Fruit fly (Drosophila melanogaster) whole organism, pupa: ENCODE data around the gene Cpr65Au.

Experiments used
- CG10348 ChIP-seq: fragments of 200-800 bp; sonication (Bioruptor generic); IDR thresholded peaks from 2 replicates; pipeline ENCODE4 v1.3.6; 2022; ENCODE audit warnings: missing biosample characterization, missing genetic modification characterization
- CG12605 ChIP-seq: fragments of 200-800 bp; sonication (Bioruptor generic); IDR thresholded peaks from 2 replicates; pipeline ENCODE4 v1.3.6; 2022; ENCODE audit warnings: missing biosample characterization, missing genetic modification characterization
- CG13204 ChIP-seq: fragments of 200-800 bp; sonication (Bioruptor generic); optimal IDR thresholded peaks from 2 replicates; lab custom pipeline; 2018; ENCODE audit warnings: missing biosample characterization, mild to moderate bottlenecking, missing genetic modification characterization, moderate library complexity
- CG14655 ChIP-seq: fragments of 200-800 bp; sonication (Bioruptor generic); optimal IDR thresholded peaks from 3 replicates; lab custom pipeline; 2017; ENCODE audit warnings: mild to moderate bottlenecking, missing biosample characterization, missing genetic modification reagents, missing genetic modification characterization
- CG15710 ChIP-seq: fragments of 200-800 bp; sonication (Bioruptor generic); optimal IDR thresholded peaks from 2 replicates; lab custom pipeline; 2018; ENCODE audit warnings: missing biosample characterization, mild to moderate bottlenecking, missing genetic modification characterization, moderate library complexity
- CG17806 ChIP-seq: fragments of 200-800 bp; sonication (Bioruptor generic); optimal IDR thresholded peaks from 2 replicates; lab custom pipeline; 2018; ENCODE audit warnings: missing biosample characterization, mild to moderate bottlenecking, missing genetic modification characterization, moderate library complexity
- CG32121 ChIP-seq: fragments of 200-800 bp; sonication (Bioruptor generic); IDR thresholded peaks from 2 replicates; pipeline ENCODE4 v1.3.6; 2022; ENCODE audit warnings: missing biosample characterization, missing genetic modification characterization
- CG34367 ChIP-seq: fragments of 200-800 bp; sonication (Bioruptor generic); optimal IDR thresholded peaks from 2 replicates; lab custom pipeline; 2018; ENCODE audit warnings: missing biosample characterization, mild to moderate bottlenecking, missing genetic modification characterization
- CG4496 ChIP-seq: fragments of 200-800 bp; sonication (Bioruptor generic); IDR thresholded peaks from 3 replicates; pipeline ENCODE4 v1.3.6; 2022; ENCODE audit warnings: missing biosample characterization, missing genetic modification characterization
- CG8159 ChIP-seq: fragments of 200-800 bp; sonication (Bioruptor generic); optimal IDR thresholded peaks from 3 replicates; lab custom pipeline; 2018; ENCODE audit warnings: missing biosample characterization, mild to moderate bottlenecking, missing genetic modification characterization, moderate library complexity
- CG8301 ChIP-seq: fragments of 200-800 bp; sonication (Bioruptor generic); optimal IDR thresholded peaks from 2 replicates; lab custom pipeline; 2018; ENCODE audit warnings: missing biosample characterization, mild to moderate bottlenecking, missing genetic modification characterization
- CG9948 ChIP-seq: fragments of 200-800 bp; sonication (Bioruptor generic); optimal IDR thresholded peaks from 2 replicates; lab custom pipeline; 2018; ENCODE audit warnings: missing biosample characterization, mild to moderate bottlenecking, missing genetic modification characterization, moderate library complexity
- D1 ChIP-seq: fragments of 200-800 bp; sonication (Bioruptor generic); optimal IDR thresholded peaks from 2 replicates; lab custom pipeline; 2018; ENCODE audit warnings: missing biosample characterization, mild to moderate bottlenecking, missing genetic modification characterization, moderate library complexity
- EcR ChIP-seq: fragments of 200-800 bp; sonication (Bioruptor generic); optimal IDR thresholded peaks from 3 replicates; lab custom pipeline; 2019; ENCODE audit warnings: missing biosample characterization, missing genetic modification characterization, mild to moderate bottlenecking, moderate library complexity, missing genetic modification reagents
- Ets98B ChIP-seq: fragments of 200-800 bp; sonication (Bioruptor generic); IDR thresholded peaks from 2 replicates; pipeline ENCODE4 v1.3.6; 2022; ENCODE audit warnings: missing biosample characterization, missing genetic modification characterization
- Pif1A ChIP-seq: fragments of 200-800 bp; sonication (Bioruptor generic); optimal IDR thresholded peaks from 3 replicates; lab custom pipeline; 2016; ENCODE audit warnings: missing biosample characterization, missing genetic modification characterization
- Pif1B ChIP-seq: fragments of 200-800 bp; sonication (Bioruptor generic); optimal IDR thresholded peaks from 3 replicates; lab custom pipeline; 2016; ENCODE audit warnings: missing biosample characterization, missing genetic modification characterization
- Snoo ChIP-seq: fragments of 200-800 bp; sonication (Bioruptor generic); optimal IDR thresholded peaks from 3 replicates; lab custom pipeline; 2017; ENCODE audit warnings: missing biosample characterization, mild to moderate bottlenecking, missing genetic modification characterization, inconsistent platforms
- fd96Ca ChIP-seq: fragments of 200-800 bp; sonication (Bioruptor generic); IDR thresholded peaks from 3 replicates; pipeline ENCODE4 v1.3.6; 2022; ENCODE audit warnings: missing biosample characterization, missing genetic modification characterization
- gl ChIP-seq: fragments of 200-800 bp; sonication (Bioruptor generic); optimal IDR thresholded peaks from 2 replicates; lab custom pipeline; 2018; ENCODE audit warnings: missing biosample characterization, mild to moderate bottlenecking, missing genetic modification characterization
- rn ChIP-seq: fragments of 200-800 bp; sonication (Bioruptor generic); IDR thresholded peaks from 2 replicates; pipeline ENCODE4 v1.3.6; 2022; ENCODE audit warnings: missing biosample characterization, missing genetic modification characterization

Gene Cpr65Au

dm6 chr3L:6132009-6132408 lies at the start of gene Cpr65Au:
Gene Cpr65Au (minus strand): TSS chr3L:6132109.
- TF ChIP-seq Snoo (tag; lab: Kevin White, UChicago) (no peak), EcR (no peak), gl (no peak), CG32121 (GFP tag; lab: Robert Waterston, UW) (no peak), rn (0 out of 2 replicates have a peak, but pooled peaks have one; percentile 9)

- TF ChIP-seq Pif1B (no peak), CG8301 (tag; lab: Kevin White, UChicago) (no peak), EcR (no peak), CG32121 (GFP tag; lab: Robert Waterston, UW) (no peak), CG12605 (GFP tag; lab: Robert Waterston, UW) (no peak), Ets98B (GFP tag; lab: Robert Waterston, UW) (no peak), CG15710 (tag; lab: Kevin White, UChicago) (no peak), CG9948 (peak; percentile 45), D1 (tag; lab: Kevin White, UChicago) (no peak)
- TF ChIP-seq, all 21 proteins: peak for 1
Observed at dm6 chr3L:6173826-6174255, 41.9 kb upstream of the Cpr65Au start, which contains the start of the genes fmt and CG7376. Gene fmt (minus strand): TSS chr3L:6173880. Gene CG7376 (plus strand): TSS chr3L:6174248.

dm6 chr3L:6162483-6163128 lies 30.7 kb upstream of the Cpr65Au start, which contains the start of gene Prdm13:
Gene Prdm13 (plus strand): TSS chr3L:6163127.
- no peak for TF ChIP-seq D1 (tag; lab: Kevin White, UChicago)

dm6 chr3L:6161997-6162396 lies 30.1 kb upstream of the Cpr65Au start:
- TF ChIP-seq fd96Ca (GFP tag; lab: Robert Waterston, UW) (no peak), rn (no peak), CG34367 (tag; lab: Kevin White, UChicago) (no peak), CG14655 (GFP tag; lab: Kevin White, UChicago) (no peak), gl (no peak), Pif1A (no peak), CG12605 (GFP tag; lab: Robert Waterston, UW) (no peak), CG32121 (GFP tag; lab: Robert Waterston, UW) (no peak), CG17806 (tag; lab: Kevin White, UChicago) (no peak), CG4496 (GFP tag; lab: Robert Waterston, UW) (no peak), CG8159 (no peak), CG9948 (no peak), CG13204 (GFP tag; lab: Kevin White, UChicago) (no peak), D1 (tag; lab: Kevin White, UChicago) (no peak), CG10348 (GFP tag; lab: Robert Waterston, UW) (no peak), Snoo (tag; lab: Kevin White, UChicago) (no peak), CG8301 (tag; lab: Kevin White, UChicago) (no peak), Pif1B (no peak), CG15710 (tag; lab: Kevin White, UChicago) (no peak)

dm6 chr3L:6160514-6160913 lies 28.6 kb upstream of the Cpr65Au start, which contains the start of gene Cpr65Az:
Gene Cpr65Az (plus strand): TSS chr3L:6160814.
- no peak for TF ChIP-seq CG32121 (GFP tag; lab: Robert Waterston, UW)
- TF ChIP-seq rn = no peak

dm6 chr3L:6159863-6160262 lies 28.0 kb upstream of the Cpr65Au start:
- TF ChIP-seq rn (no peak), CG14655 (GFP tag; lab: Kevin White, UChicago) (no peak), fd96Ca (GFP tag; lab: Robert Waterston, UW) (no peak), EcR (no peak), CG12605 (GFP tag; lab: Robert Waterston, UW) (no peak), CG32121 (GFP tag; lab: Robert Waterston, UW) (no peak), CG4496 (GFP tag; lab: Robert Waterston, UW) (no peak), CG8301 (tag; lab: Kevin White, UChicago) (no peak), gl (no peak), CG10348 (GFP tag; lab: Robert Waterston, UW) (no peak), D1 (tag; lab: Kevin White, UChicago) (no peak), CG9948 (no peak)
- TF ChIP-seq, all 21 proteins: peak for 0

dm6 chr3L:6158530-6158929 lies 26.6 kb upstream of the Cpr65Au start, which contains the start of gene Cpr65Ay:
Gene Cpr65Ay (minus strand): TSS chr3L:6158630.
- TF ChIP-seq CG9948 (no peak), CG12605 (GFP tag; lab: Robert Waterston, UW) (no peak), EcR (no peak), Pif1A (no peak), Ets98B (GFP tag; lab: Robert Waterston, UW) (no peak), CG14655 (GFP tag; lab: Kevin White, UChicago) (no peak), CG10348 (GFP tag; lab: Robert Waterston, UW) (no peak), D1 (tag; lab: Kevin White, UChicago) (no peak)
